Worm (Caenorhabditis elegans) whole organism, late embryonic: Measurements from ENCODE around the gene C18H7.1.
A peak's percentile ranks its signal among the peaks of the same experiment; 100 is the strongest.

Source experiments
- C38D4.7 ChIP-seq: fragments of 200-800 bp; sonication (Bioruptor generic); optimal IDR thresholded peaks from 2 replicates; lab custom pipeline; 2018; ENCODE audit warnings: mild to moderate bottlenecking, missing genetic modification characterization, moderate library complexity, missing compliant biosample characterization
- F13H6.1 ChIP-seq: sonication (generic microtip); optimal IDR thresholded peaks from 2 replicates; lab custom pipeline; 2016; ENCODE audit warnings: missing genetic modification characterization, missing compliant biosample characterization
- K02D7.2 ChIP-seq: sonication (generic microtip); optimal IDR thresholded peaks from 2 replicates; lab custom pipeline; 2017; ENCODE audit warnings: mild to moderate bottlenecking, missing genetic modification characterization, missing compliant biosample characterization
- K09A11.1 ChIP-seq: sonication (generic microtip); optimal IDR thresholded peaks from 2 replicates; lab custom pipeline; 2017; ENCODE audit warnings: antibody characterized with exemption, mild to moderate bottlenecking, missing genetic modification characterization, missing compliant biosample characterization; ENCODE audit not compliant: insufficient read depth
- ceh-18 ChIP-seq: sonication (generic microtip); optimal IDR thresholded peaks from 2 replicates; lab custom pipeline; 2016; ENCODE audit warnings: missing genetic modification characterization, missing compliant biosample characterization
- ceh-19 ChIP-seq: fragments of 200-800 bp; sonication (Bioruptor generic); optimal IDR thresholded peaks from 2 replicates; lab custom pipeline; 2018; ENCODE audit warnings: mild to moderate bottlenecking, missing genetic modification characterization, missing compliant biosample characterization
- ceh-22 ChIP-seq: sonication (generic microtip); optimal IDR thresholded peaks from 2 replicates; lab custom pipeline; 2017; ENCODE audit warnings: missing biosample characterization, missing genetic modification characterization
- ceh-31 ChIP-seq: sonication (generic microtip); optimal IDR thresholded peaks from 2 replicates; lab custom pipeline; 2016; ENCODE audit warnings: missing genetic modification characterization, missing compliant biosample characterization
- ceh-34 ChIP-seq: sonication (generic microtip); optimal IDR thresholded peaks from 2 replicates; lab custom pipeline; 2016; ENCODE audit warnings: mild to moderate bottlenecking, missing genetic modification characterization, missing compliant biosample characterization
- ceh-45 ChIP-seq: fragments of 200-800 bp; sonication (Bioruptor generic); IDR thresholded peaks from 2 replicates; pipeline ENCODE4 v1.3.6; 2022; ENCODE audit warnings: missing genetic modification reagents, missing genetic modification characterization, missing compliant biosample characterization
- ceh-48 ChIP-seq: sonication (generic microtip); optimal IDR thresholded peaks from 2 replicates; lab custom pipeline; 2016; ENCODE audit warnings: missing genetic modification characterization, inconsistent platforms, missing compliant biosample characterization
- ceh-6 ChIP-seq: fragments of 200-800 bp; sonication (Bioruptor generic); optimal IDR thresholded peaks from 2 replicates; lab custom pipeline; 2018; ENCODE audit warnings: mild to moderate bottlenecking, missing genetic modification characterization, missing compliant biosample characterization
- ceh-9 ChIP-seq: sonication (generic microtip); optimal IDR thresholded peaks from 2 replicates; lab custom pipeline; 2016; ENCODE audit warnings: mild to moderate bottlenecking, missing genetic modification characterization, inconsistent platforms, missing compliant biosample characterization
- che-1 ChIP-seq: sonication (generic microtip); optimal IDR thresholded peaks from 2 replicates; lab custom pipeline; 2016; ENCODE audit warnings: mild to moderate bottlenecking, missing genetic modification characterization, missing compliant biosample characterization
- dve-1 ChIP-seq: sonication (generic microtip); optimal IDR thresholded peaks from 2 replicates; lab custom pipeline; 2017; ENCODE audit warnings: antibody characterized with exemption, mild to moderate bottlenecking, missing genetic modification characterization, missing compliant biosample characterization
- elt-2 ChIP-seq: sonication (generic microtip); optimal IDR thresholded peaks from 2 replicates; lab custom pipeline; 2016; ENCODE audit warnings: missing genetic modification reagents, missing genetic modification characterization, missing compliant biosample characterization
- elt-4 ChIP-seq: sonication (generic microtip); optimal IDR thresholded peaks from 2 replicates; lab custom pipeline; 2016; ENCODE audit warnings: missing genetic modification characterization, missing compliant biosample characterization
- ets-4 ChIP-seq: sonication (generic microtip); optimal IDR thresholded peaks from 2 replicates; lab custom pipeline; 2016; ENCODE audit warnings: missing genetic modification characterization, missing compliant biosample characterization
- hlh-15 ChIP-seq: sonication (generic microtip); optimal IDR thresholded peaks from 2 replicates; lab custom pipeline; 2016; ENCODE audit warnings: missing genetic modification characterization, missing compliant biosample characterization
- hlh-30 ChIP-seq: sonication (generic microtip); optimal IDR thresholded peaks from 2 replicates; lab custom pipeline; 2017; ENCODE audit warnings: antibody characterized with exemption, missing genetic modification characterization, missing compliant biosample characterization; ENCODE audit not compliant: insufficient read depth
- lim-6 ChIP-seq: sonication (generic microtip); optimal IDR thresholded peaks from 2 replicates; lab custom pipeline; 2016; ENCODE audit warnings: missing genetic modification characterization, missing compliant biosample characterization
- nfya-1 ChIP-seq: sonication (generic microtip); optimal IDR thresholded peaks from 2 replicates; lab custom pipeline; 2017; ENCODE audit warnings: missing genetic modification characterization, mild to moderate bottlenecking, missing compliant biosample characterization, antibody characterized with exemption, moderate library complexity
- pag-3 ChIP-seq: sonication (generic microtip); optimal IDR thresholded peaks from 2 replicates; lab custom pipeline; 2016; ENCODE audit warnings: missing compliant biosample characterization, missing genetic modification characterization, borderline replicate concordance
- pat-9 ChIP-seq: fragments of 200-800 bp; sonication (Bioruptor generic); optimal IDR thresholded peaks from 2 replicates; lab custom pipeline; 2018; ENCODE audit warnings: mild to moderate bottlenecking, missing genetic modification characterization, moderate library complexity, missing compliant biosample characterization
- pha-2 ChIP-seq: sonication (generic microtip); optimal IDR thresholded peaks from 2 replicates; lab custom pipeline; 2017; ENCODE audit warnings: mild to moderate bottlenecking, missing genetic modification characterization, missing compliant biosample characterization
- pha-4 ChIP-seq: fragments of 150-350 bp; optimal IDR thresholded peaks from 2 replicates; lab custom pipeline; 2018; ENCODE audit warnings: missing biosample characterization, missing genetic modification reagents, missing genetic modification characterization
- pqm-1 ChIP-seq: sonication (generic microtip); optimal IDR thresholded peaks from 2 replicates; lab custom pipeline; 2016; ENCODE audit warnings: missing genetic modification characterization, missing compliant biosample characterization
- pros-1 ChIP-seq: fragments of 150-350 bp; optimal IDR thresholded peaks from 2 replicates; lab custom pipeline; 2014; ENCODE audit warnings: missing biosample characterization, missing genetic modification reagents, missing genetic modification characterization
- sox-4 ChIP-seq: sonication (generic microtip); optimal IDR thresholded peaks from 2 replicates; lab custom pipeline; 2017; ENCODE audit warnings: mild to moderate bottlenecking, missing genetic modification characterization, inconsistent platforms, missing compliant biosample characterization
- tbx-7 ChIP-seq: sonication (generic microtip); optimal IDR thresholded peaks from 2 replicates; lab custom pipeline; 2016; ENCODE audit warnings: missing genotype, missing genetic modification characterization, missing compliant biosample characterization
- unc-42 ChIP-seq: sonication (generic microtip); optimal IDR thresholded peaks from 2 replicates; lab custom pipeline; 2016; ENCODE audit warnings: missing genotype, missing genetic modification characterization, missing compliant biosample characterization
- unc-55 ChIP-seq: sonication (generic microtip); optimal IDR thresholded peaks from 2 replicates; lab custom pipeline; 2017; ENCODE audit warnings: missing biosample characterization, missing genetic modification reagents, missing genetic modification characterization
- unc-86 ChIP-seq: sonication (generic microtip); optimal IDR thresholded peaks from 2 replicates; lab custom pipeline; 2016; ENCODE audit warnings: missing genetic modification characterization, missing compliant biosample characterization
- ztf-16 ChIP-seq: sonication (generic microtip); optimal IDR thresholded peaks from 2 replicates; lab custom pipeline; 2017; ENCODE audit warnings: missing genetic modification characterization, missing compliant biosample characterization

C18H7.1 gene

DNA sequence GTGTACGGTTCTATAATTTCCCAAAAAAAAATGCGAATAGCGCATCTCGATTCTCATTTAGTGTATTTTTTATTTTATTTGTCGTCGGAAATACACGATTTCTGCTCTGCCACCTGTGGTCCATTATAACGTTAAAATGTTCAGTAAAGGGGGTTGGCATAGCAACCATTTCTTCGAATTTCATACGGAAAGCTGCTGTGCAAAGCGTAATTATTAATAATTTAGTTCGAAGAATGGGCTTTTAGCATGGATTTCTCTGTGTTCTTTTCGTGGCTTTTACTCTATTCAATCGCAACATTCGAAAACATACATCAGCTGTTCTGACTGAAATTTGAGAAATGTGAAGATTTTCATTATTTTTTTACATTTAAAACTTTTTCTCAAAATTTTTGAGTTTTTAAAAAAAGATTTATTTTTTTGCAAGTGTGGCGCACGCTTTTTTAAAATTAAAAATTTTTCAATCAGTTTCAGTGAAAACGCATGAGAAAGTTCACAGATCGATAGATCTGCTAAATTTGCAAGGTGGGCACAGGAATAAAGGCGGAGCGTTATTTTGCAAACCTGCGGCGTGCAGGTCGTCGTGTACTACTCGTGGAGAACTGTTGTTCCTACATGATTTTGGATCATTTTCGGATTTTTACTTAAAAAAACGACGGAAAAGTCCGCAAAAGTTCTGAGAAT, 43.3 kb downstream of the C18H7.1 start:
- no peak for TF ChIP-seq hlh-30
- no peak for TF ChIP-seq ceh-19 (GFP tag; lab: Kevin White, UChicago)
- no peak for TF ChIP-seq nfya-1 (tag; lab: Kevin White, UChicago)
- no peak for TF ChIP-seq ceh-22 (tag; lab: Kevin White, UChicago)
- no peak for TF ChIP-seq ceh-48 (tag; lab: Kevin White, UChicago)
- no peak for TF ChIP-seq sox-4 (tag; lab: Kevin White, UChicago)
- TF ChIP-seq pqm-1: no peak
- TF ChIP-seq lim-6 (tag; lab: Kevin White, UChicago): no peak
- TF ChIP-seq pha-2: no peak
- no peak for TF ChIP-seq hlh-15
- no peak for TF ChIP-seq ceh-31
- TF ChIP-seq che-1 (tag; lab: Kevin White, UChicago): no peak
- TF ChIP-seq elt-4: no peak
- no peak for TF ChIP-seq unc-86 (tag; lab: Kevin White, UChicago)
- no peak for TF ChIP-seq dve-1 (tag; lab: Kevin White, UChicago)
- no peak for TF ChIP-seq ceh-34 (tag; lab: Kevin White, UChicago)
- TF ChIP-seq ztf-16: no peak
- TF ChIP-seq ceh-6 (GFP tag; lab: Kevin White, UChicago): no peak
- TF ChIP-seq elt-2: no peak

- TF ChIP-seq ceh-18: peak; percentile 12
- TF ChIP-seq F13H6.1 (tag; lab: Kevin White, UChicago): no peak
- no peak for TF ChIP-seq tbx-7 (tag; lab: Kevin White, UChicago)
- no peak for TF ChIP-seq pat-9 (tag; lab: Kevin White, UChicago)
- TF ChIP-seq unc-55: no peak
- TF ChIP-seq ceh-48 (tag; lab: Kevin White, UChicago): no peak
- TF ChIP-seq elt-4: no peak
- TF ChIP-seq unc-42 (tag; lab: Kevin White, UChicago): peak; percentile 67
These were observed 44.2 kb downstream of the C18H7.1 start for ce11 chrIV:659585-659984.

DNA sequence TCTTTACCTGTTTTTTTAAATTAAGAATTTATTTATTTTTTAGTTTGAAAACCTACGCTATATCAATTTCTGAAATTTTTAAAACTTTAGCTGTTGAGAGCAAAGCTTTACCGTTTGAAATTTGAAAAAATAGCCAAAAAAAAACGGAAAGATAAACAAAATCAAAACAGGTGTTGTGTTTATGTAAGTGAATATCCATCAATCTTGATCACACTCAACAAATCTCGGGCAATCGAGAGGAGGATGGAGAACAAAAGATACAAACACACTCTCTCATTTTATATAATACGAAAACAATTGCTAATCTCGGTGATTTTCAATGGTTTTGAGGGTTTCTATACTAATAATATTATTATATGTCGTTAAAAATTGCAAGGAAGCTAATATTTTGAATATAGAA, 46.3 kb downstream of the C18H7.1 start:
- peak; percentile 68 for TF ChIP-seq unc-55
- TF ChIP-seq K02D7.2: no peak
- TF ChIP-seq pros-1 (tag; lab: Kevin White, UChicago): no peak
- TF ChIP-seq C38D4.7 (GFP tag; lab: Kevin White, UChicago): no peak
- no peak for TF ChIP-seq pag-3 (tag; lab: Kevin White, UChicago)
- TF ChIP-seq ceh-9 (tag; lab: Kevin White, UChicago): no peak
- TF ChIP-seq pha-4 (tag; lab: Kevin White, UChicago): no peak

- TF ChIP-seq unc-55 (peak; percentile 41), sox-4 (tag; lab: Kevin White, UChicago) (no peak)
These were observed 48.8 kb downstream of the C18H7.1 start for ce11 chrIV:664122-664521.

- no peak for TF ChIP-seq lim-6 (tag; lab: Kevin White, UChicago)
- TF ChIP-seq ceh-45 (GFP tag; lab: Robert Waterston, UW): no peak
- TF ChIP-seq hlh-30: no peak
- TF ChIP-seq ets-4 (tag; lab: Kevin White, UChicago): no peak
- TF ChIP-seq K09A11.1 (tag; lab: Kevin White, UChicago): no peak
These were observed 49.9 kb downstream of the C18H7.1 start, which contains the start of gene K11H12.7 for ce11 chrIV:665225-665624. Gene K11H12.7 (plus strand): TSS chrIV:665525.
